Worm (Caenorhabditis elegans): ENCODE results near the gene ced-4.

Gene ced-4

ce11 chrIII:4866762-4867161, 14.6 kb downstream of the ced-4 start, which contains the start of gene C35D10.17:
Gene C35D10.17 (plus strand): TSS chrIII:4867062.
- TF ChIP-seq hlh-15 (tag; optimal IDR thresholded peaks at IDR 0.05) (no peak), ceh-34 (tag; optimal IDR thresholded peaks at IDR 0.05) (no peak), eyg-1 (tag; optimal IDR thresholded peaks at IDR 0.05) (no peak), unc-42 (tag; optimal IDR thresholded peaks at IDR 0.05) (no peak), F13H6.1 (tag; optimal IDR thresholded peaks at IDR 0.05) (no peak), ceh-30 (tag; optimal IDR thresholded peaks at IDR 0.05) (no peak)

ce11 chrIII:4868643-4869042, 16.5 kb downstream of the ced-4 start, which contains the start of the genes msd-4 and C35D10.3:
Gene msd-4 (minus strand): TSS chrIII:4868743.
Gene C35D10.3 (plus strand): TSS chrIII:4868921.
- TF ChIP-seq lin-11 (tag; optimal IDR thresholded peaks at IDR 0.05), result no peak
- TF ChIP-seq fkh-10 (GFP tag; optimal IDR thresholded peaks at IDR 0.05), result no peak
- no peak for TF ChIP-seq ama-1 (optimal IDR thresholded peaks at IDR 0.05)
- TF ChIP-seq pros-1 (tag; optimal IDR thresholded peaks at IDR 0.05), result no peak
- TF ChIP-seq pha-4 (tag; optimal IDR thresholded peaks at IDR 0.05), result no peak
- TF ChIP-seq ceh-34 (tag; optimal IDR thresholded peaks at IDR 0.05), result no peak
- no peak for TF ChIP-seq tbx-2 (tag; optimal IDR thresholded peaks at IDR 0.05)
- TF ChIP-seq C08G9.2 (tag; optimal IDR thresholded peaks at IDR 0.05), result no peak
- no peak for TF ChIP-seq F13H6.1 (tag; optimal IDR thresholded peaks at IDR 0.05)
- TF ChIP-seq ceh-9 (tag; optimal IDR thresholded peaks at IDR 0.05), result no peak
- TF ChIP-seq hlh-8 (tag; optimal IDR thresholded peaks at IDR 0.05), result no peak

ce11 chrIII:4870478-4870877, 18.4 kb downstream of the ced-4 start, which contains the start of gene gipc-1:
Gene gipc-1 (plus strand): TSS chrIII:4870778.
- TF ChIP-seq ceh-48 (tag; optimal IDR thresholded peaks at IDR 0.05) (no peak), dve-1 (tag; optimal IDR thresholded peaks at IDR 0.05) (no peak), unc-42 (tag; optimal IDR thresholded peaks at IDR 0.05) (no peak), ceh-2 (tag; optimal IDR thresholded peaks at IDR 0.05) (no peak), sdc-2 (tag; optimal IDR thresholded peaks at IDR 0.05) (no peak), zip-5 (tag; optimal IDR thresholded peaks at IDR 0.05) (no peak), F13H6.1 (tag; optimal IDR thresholded peaks at IDR 0.05) (no peak), fkh-10 (GFP tag; optimal IDR thresholded peaks at IDR 0.05) (no peak), nhr-11 (tag; optimal IDR thresholded peaks at IDR 0.05) (no peak), ceh-22 (tag; optimal IDR thresholded peaks at IDR 0.05) (no peak), T23F11.4 (GFP tag; optimal IDR thresholded peaks at IDR 0.05) (no peak)

ce11 chrIII:4873395-4873794, 21.3 kb downstream of the ced-4 start:
- TF ChIP-seq hlh-30 (tag; optimal IDR thresholded peaks at IDR 0.05; ENCODE audit: insufficient read depth) (no peak), syd-9 (tag; optimal IDR thresholded peaks at IDR 0.05) (no peak), pat-9 (tag; optimal IDR thresholded peaks at IDR 0.05) (no peak), gmeb-2 (tag; optimal IDR thresholded peaks at IDR 0.05) (no peak), odd-2 (tag; optimal IDR thresholded peaks at IDR 0.05) (no peak), pqm-1 (tag; optimal IDR thresholded peaks at IDR 0.05) (no peak), unc-42 (tag; optimal IDR thresholded peaks at IDR 0.05) (no peak), zip-5 (tag; optimal IDR thresholded peaks at IDR 0.05) (no peak), ceh-34 (tag; optimal IDR thresholded peaks at IDR 0.05) (no peak), tbx-2 (tag; optimal IDR thresholded peaks at IDR 0.05) (no peak), F13H6.1 (tag; optimal IDR thresholded peaks at IDR 0.05) (no peak)

- TF ChIP-seq tbx-7 (tag; optimal IDR thresholded peaks at IDR 0.05) (no peak), hlh-13 (GFP tag; optimal IDR thresholded peaks at IDR 0.05) (no peak), K02D7.2 (tag; optimal IDR thresholded peaks at IDR 0.05) (no peak), dmd-4 (tag; optimal IDR thresholded peaks at IDR 0.05; ENCODE audit: borderline replicate concordance) (no peak), nhr-232 (tag; optimal IDR thresholded peaks at IDR 0.05) (no peak), ama-1 (optimal IDR thresholded peaks at IDR 0.05) (no peak), C08G9.2 (tag; optimal IDR thresholded peaks at IDR 0.05) (no peak), pax-1 (tag; optimal IDR thresholded peaks at IDR 0.05) (no peak), T23F11.4 (GFP tag; optimal IDR thresholded peaks at IDR 0.05) (no peak), ceh-24 (tag; optimal IDR thresholded peaks at IDR 0.05) (no peak), pha-4 (tag; optimal IDR thresholded peaks at IDR 0.05) (no peak), sox-4 (tag; optimal IDR thresholded peaks at IDR 0.05) (no peak), elt-2 (tag; optimal IDR thresholded peaks at IDR 0.05) (no peak), hlh-8 (tag; optimal IDR thresholded peaks at IDR 0.05) (no peak), ceh-9 (tag; optimal IDR thresholded peaks at IDR 0.05) (no peak), unc-3 (GFP tag; conservative IDR thresholded peaks at IDR 0.05) (no peak), unc-3 (tag; optimal IDR thresholded peaks at IDR 0.05) (no peak), nhr-11 (tag; optimal IDR thresholded peaks at IDR 0.05) (no peak), lin-11 (tag; optimal IDR thresholded peaks at IDR 0.05) (no peak), rnt-1 (tag; optimal IDR thresholded peaks at IDR 0.05) (no peak)
Observed at ce11 chrIII:4874671-4875070, 22.5 kb downstream of the ced-4 start, which contains the start of gene C35D10.12. Gene C35D10.12 (minus strand): TSS chrIII:4874771.

Measured in whole organism, late embryonic.